Worm (Caenorhabditis elegans): ENCODE results near the gene F59B10.5.

F59B10.5 gene

DNA sequence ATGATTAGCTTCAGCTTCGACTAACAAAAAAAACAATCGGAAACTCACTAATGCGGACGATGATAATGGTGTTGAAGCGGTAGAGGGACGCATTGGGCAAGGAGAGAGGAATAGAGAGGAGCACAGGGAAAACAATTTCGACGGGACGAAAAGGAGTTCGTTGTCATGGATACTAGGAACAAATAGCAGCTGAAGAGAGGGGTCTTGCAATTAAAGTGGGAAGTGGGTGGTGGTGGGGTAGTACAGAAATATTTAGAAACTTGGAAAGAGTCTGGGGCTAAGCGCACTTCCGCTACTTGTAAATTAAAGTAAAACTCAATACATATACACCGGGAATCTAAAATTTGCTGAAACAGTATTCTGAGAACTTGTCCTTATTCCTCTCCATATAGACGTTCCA is 13.7 kb downstream of the F59B10.5 start, which contains the start of gene F59B10.2:
Gene F59B10.2, minus strand, starts transcription at position 101 of the 400 bp plus-strand sequence.
- TF ChIP-seq lin-11 (tag; optimal IDR thresholded peaks at IDR 0.05) (no peak), ahr-1 (tag; optimal IDR thresholded peaks at IDR 0.05) (no peak), ets-4 (tag; optimal IDR thresholded peaks at IDR 0.05) (no peak), dve-1 (tag; optimal IDR thresholded peaks at IDR 0.05) (no peak), ceh-30 (tag; optimal IDR thresholded peaks at IDR 0.05) (no peak), ceh-19 (GFP tag; optimal IDR thresholded peaks at IDR 0.05) (no peak), unc-86 (tag; optimal IDR thresholded peaks at IDR 0.05) (no peak), ref-2 (tag; optimal IDR thresholded peaks at IDR 0.05) (no peak), unc-42 (tag; optimal IDR thresholded peaks at IDR 0.05) (no peak), elt-4 (tag; optimal IDR thresholded peaks at IDR 0.05) (no peak)

DNA sequence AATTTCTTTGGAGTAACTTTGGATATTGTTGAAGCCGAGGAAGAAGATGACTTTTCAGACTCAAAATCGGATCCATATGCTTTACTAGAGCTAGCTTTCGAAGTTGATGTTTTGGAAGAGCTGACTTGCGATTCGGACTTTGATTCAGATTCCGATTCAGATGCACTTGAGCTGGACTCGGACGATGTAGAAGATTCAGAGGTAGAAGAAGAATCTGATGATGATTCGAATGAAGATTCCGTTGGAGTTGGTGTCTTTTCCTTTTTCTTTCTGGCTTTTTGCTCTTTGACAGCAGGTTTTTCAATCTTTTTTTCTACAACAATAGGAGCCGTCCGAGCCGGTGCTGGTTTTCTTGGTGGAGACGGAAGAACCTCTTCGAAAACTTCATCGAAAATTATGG is 15.6 kb downstream of the F59B10.5 start:
- TF ChIP-seq eyg-1 (tag; optimal IDR thresholded peaks at IDR 0.05) (no peak), ets-4 (tag; optimal IDR thresholded peaks at IDR 0.05) (no peak), ceh-19 (GFP tag; optimal IDR thresholded peaks at IDR 0.05) (no peak), unc-55 (GFP tag; optimal IDR thresholded peaks at IDR 0.05) (no peak), lim-6 (tag; optimal IDR thresholded peaks at IDR 0.05) (no peak)

DNA sequence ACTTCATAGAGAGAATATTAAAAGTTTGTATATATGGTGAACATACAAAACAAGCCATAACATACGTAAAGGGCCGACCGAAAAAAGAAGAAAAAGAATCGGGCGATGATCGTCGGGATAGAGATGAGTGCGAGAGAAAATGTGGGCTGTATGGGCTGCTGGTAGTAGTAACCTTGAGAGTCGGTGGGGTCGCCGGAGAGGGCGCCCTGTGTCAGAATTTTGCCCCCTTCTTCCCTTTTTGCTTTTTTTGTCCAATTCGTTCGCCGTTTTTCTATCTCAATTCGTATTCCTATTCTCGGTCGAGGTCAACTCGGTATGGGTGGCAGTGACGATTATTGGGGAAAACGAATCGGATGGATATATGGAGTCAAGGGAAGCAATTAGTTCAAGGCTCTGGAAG is 17.5 kb downstream of the F59B10.5 start:
- no peak for TF ChIP-seq pha-4 (tag; optimal IDR thresholded peaks at IDR 0.05)
- no peak for TF ChIP-seq K02D7.2 (tag; optimal IDR thresholded peaks at IDR 0.05)
- TF ChIP-seq sox-4 (tag; optimal IDR thresholded peaks at IDR 0.05) = no peak
- TF ChIP-seq rnt-1 (tag; optimal IDR thresholded peaks at IDR 0.05) = no peak
- no peak for TF ChIP-seq ceh-24 (tag; optimal IDR thresholded peaks at IDR 0.05)
- no peak for TF ChIP-seq pat-9 (tag; optimal IDR thresholded peaks at IDR 0.05)
- no peak for TF ChIP-seq ama-1 (optimal IDR thresholded peaks at IDR 0.05)
- TF ChIP-seq dve-1 (tag; optimal IDR thresholded peaks at IDR 0.05) = no peak
- TF ChIP-seq ceh-14 (tag; optimal IDR thresholded peaks at IDR 0.05) = no peak

DNA sequence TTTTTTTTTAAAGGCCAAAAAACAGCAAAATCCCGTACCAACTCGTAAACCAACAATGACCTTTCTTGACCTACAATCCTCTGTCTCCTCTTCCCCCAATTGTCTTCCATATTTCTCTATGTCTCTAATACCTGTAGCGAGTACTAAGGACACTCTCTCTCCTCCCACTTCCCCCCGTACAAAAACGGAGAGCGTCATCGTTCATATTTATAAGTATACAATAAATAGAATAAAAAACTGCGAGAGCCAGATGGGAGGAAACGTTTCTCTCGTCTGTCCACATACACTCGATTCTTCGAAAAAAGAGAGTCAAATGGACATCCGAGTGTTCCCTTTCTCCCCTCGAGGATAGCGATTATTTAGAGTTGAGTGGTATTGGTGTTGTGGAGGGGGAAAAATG is 18.8 kb downstream of the F59B10.5 start:
- no peak for TF ChIP-seq pag-3 (tag; optimal IDR thresholded peaks at IDR 0.05; ENCODE audit: borderline replicate concordance)
- TF ChIP-seq ceh-9 (tag; optimal IDR thresholded peaks at IDR 0.05) = no peak
- TF ChIP-seq ceh-19 (GFP tag; optimal IDR thresholded peaks at IDR 0.05) = no peak
- no peak for TF ChIP-seq hlh-30 (tag; optimal IDR thresholded peaks at IDR 0.05; ENCODE audit: insufficient read depth)
- TF ChIP-seq nhr-11 (tag; optimal IDR thresholded peaks at IDR 0.05) = no peak
- TF ChIP-seq ceh-18 (tag; optimal IDR thresholded peaks at IDR 0.05) = no peak
- no peak for TF ChIP-seq mec-3 (tag; optimal IDR thresholded peaks at IDR 0.05; ENCODE audit: borderline replicate concordance)
- no peak for TF ChIP-seq ttx-3 (tag; optimal IDR thresholded peaks at IDR 0.05)
- no peak for TF ChIP-seq unc-3 (GFP tag; conservative IDR thresholded peaks at IDR 0.05)
- TF ChIP-seq unc-3 (tag; optimal IDR thresholded peaks at IDR 0.05) = no peak
- no peak for TF ChIP-seq pax-1 (tag; optimal IDR thresholded peaks at IDR 0.05)
- no peak for TF ChIP-seq zip-5 (tag; optimal IDR thresholded peaks at IDR 0.05)
- no peak for TF ChIP-seq T23F11.4 (GFP tag; optimal IDR thresholded peaks at IDR 0.05)
- no peak for TF ChIP-seq ref-2 (tag; optimal IDR thresholded peaks at IDR 0.05)
- TF ChIP-seq nfya-1 (tag; optimal IDR thresholded peaks at IDR 0.05) = no peak
- TF ChIP-seq tbx-7 (tag; optimal IDR thresholded peaks at IDR 0.05) = no peak

- no peak for TF ChIP-seq Y22D7AL.16 (tag; optimal IDR thresholded peaks at IDR 0.05)
- TF ChIP-seq sdc-2 (tag; optimal IDR thresholded peaks at IDR 0.05) = peak; percentile 59
- no peak for TF ChIP-seq zip-5 (tag; optimal IDR thresholded peaks at IDR 0.05)
- no peak for TF ChIP-seq K02D7.2 (tag; optimal IDR thresholded peaks at IDR 0.05)
- peak; percentile 44 for TF ChIP-seq hlh-8 (tag; optimal IDR thresholded peaks at IDR 0.05)
- TF ChIP-seq eyg-1 (tag; optimal IDR thresholded peaks at IDR 0.05) = no peak
- TF ChIP-seq ceh-48 (tag; optimal IDR thresholded peaks at IDR 0.05) = no peak
- peak; percentile 77 for TF ChIP-seq C08G9.2 (tag; optimal IDR thresholded peaks at IDR 0.05)
- no peak for TF ChIP-seq hlh-6 (tag; optimal IDR thresholded peaks at IDR 0.05)
- TF ChIP-seq pros-1 (tag; optimal IDR thresholded peaks at IDR 0.05) = peak; percentile 88
- no peak for TF ChIP-seq hlh-15 (tag; optimal IDR thresholded peaks at IDR 0.05)
- peak; percentile 15 for TF ChIP-seq unc-55 (GFP tag; optimal IDR thresholded peaks at IDR 0.05)
- peak; percentile 56 for TF ChIP-seq ets-4 (tag; optimal IDR thresholded peaks at IDR 0.05)
- TF ChIP-seq ceh-22 (tag; optimal IDR thresholded peaks at IDR 0.05) = no peak
- TF ChIP-seq unc-3 (GFP tag; conservative IDR thresholded peaks at IDR 0.05) = no peak
- TF ChIP-seq unc-3 (tag; optimal IDR thresholded peaks at IDR 0.05) = no peak
- TF ChIP-seq hlh-13 (GFP tag; optimal IDR thresholded peaks at IDR 0.05) = no peak
- TF ChIP-seq nhr-11 (tag; optimal IDR thresholded peaks at IDR 0.05) = no peak
- TF ChIP-seq dmd-4 (tag; optimal IDR thresholded peaks at IDR 0.05; ENCODE audit: borderline replicate concordance) = no peak
- TF ChIP-seq elt-4 (tag; optimal IDR thresholded peaks at IDR 0.05) = no peak
- no peak for TF ChIP-seq mec-3 (tag; optimal IDR thresholded peaks at IDR 0.05; ENCODE audit: borderline replicate concordance)
Observed at ce11 chrII:10502491-10503063, 20.9 kb downstream of the F59B10.5 start, which contains the start of gene myrf-1. Gene myrf-1, minus strand, starts transcription at chrII:10502541.
